Worm (Caenorhabditis elegans) whole organism, L4/young adult: ENCODE results near the gene F49H6.15.

ENCODE experiments used
- W03F9.2 ChIP-seq: fragments of 150-350 bp; optimal IDR thresholded peaks from 2 replicates; lab custom pipeline; 2014; ENCODE audit warnings: missing biosample characterization, missing genetic modification characterization
- him-1 ChIP-seq: sonication (generic microtip); optimal IDR thresholded peaks from 2 replicates; lab custom pipeline; 2016; ENCODE audit warnings: missing genotype, missing genetic modification reagents, missing genetic modification characterization, missing compliant biosample characterization

DNA sequence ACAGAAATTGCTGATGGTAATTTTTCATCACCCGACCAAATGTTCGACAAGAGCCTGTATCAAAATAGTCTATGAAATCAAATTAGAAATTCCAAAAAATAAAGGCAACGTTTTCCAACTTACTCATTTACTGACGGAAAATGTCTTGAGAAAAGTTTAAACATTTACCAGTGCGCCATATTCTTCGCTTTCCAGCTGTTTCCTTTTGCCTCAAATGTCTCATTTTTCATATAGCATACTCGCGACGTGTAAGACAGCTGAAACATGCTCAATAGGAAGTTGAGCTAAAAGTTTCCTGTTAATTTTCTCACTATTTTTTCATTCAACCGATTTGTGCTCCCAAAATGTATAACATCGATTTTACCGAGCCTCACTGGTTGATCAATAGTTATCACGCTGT, 33.8 kb upstream of the F49H6.15 start, which contains the start of gene sri-66:
- TF ChIP-seq W03F9.2 (tag; lab: Kevin White, UChicago): no peak
- no peak for TF ChIP-seq him-1
